Worm (Caenorhabditis elegans): ENCODE data around the gene cyl-1.

DNA sequence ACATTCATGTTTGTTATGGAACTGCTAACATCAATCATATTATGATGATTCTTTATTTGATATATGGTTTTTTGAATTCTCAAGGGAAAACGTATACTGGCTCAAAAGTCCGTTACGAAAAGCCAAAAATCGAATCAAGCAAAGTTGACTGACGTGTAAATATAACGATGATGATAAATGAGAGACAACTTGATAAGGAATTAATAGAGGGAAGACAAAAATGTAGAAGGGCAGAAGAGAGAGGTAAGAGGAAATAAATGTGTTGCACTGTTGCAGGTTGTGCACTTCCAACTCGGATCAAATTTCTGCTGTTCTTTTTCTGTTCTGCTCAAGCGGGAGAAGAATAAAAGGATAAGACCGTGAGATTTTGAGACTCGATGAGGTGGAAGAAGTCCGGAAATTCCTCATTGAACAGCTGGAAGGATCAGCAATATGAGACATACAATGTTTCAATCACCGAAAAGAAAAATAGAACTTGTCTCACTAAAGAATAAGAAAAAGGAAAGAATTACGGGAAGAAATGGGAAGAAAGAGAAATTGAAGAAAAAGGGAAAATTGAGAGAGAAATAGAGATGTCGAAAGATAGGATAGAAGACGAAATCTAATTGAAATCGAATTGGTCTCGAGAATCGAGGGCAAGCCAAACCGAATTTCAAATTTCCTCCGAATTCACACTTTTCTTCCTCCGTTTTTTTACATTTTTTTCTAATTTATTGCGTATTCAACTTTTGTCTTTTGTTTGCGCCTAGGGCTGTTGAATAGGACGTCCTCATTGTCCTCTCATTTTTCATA lies 7.2 kb downstream of the cyl-1 start:
- TF ChIP-seq dpl-1 (GFP tag; optimal IDR thresholded peaks at IDR 0.05) (peak; percentile 4), ama-1 (optimal IDR thresholded peaks at IDR 0.05) (no peak), ceh-82 (tag; optimal IDR thresholded peaks at IDR 0.05) (no peak), lsy-2 (tag; optimal IDR thresholded peaks at IDR 0.05) (peak in 1 of 2 experiments; percentile 26), spr-3 (GFP tag; optimal IDR thresholded peaks at IDR 0.05) (no peak), dmd-9 (GFP tag; IDR thresholded peaks at IDR 0.05) (no peak), ctbp-1 (GFP tag; IDR thresholded peaks at IDR 0.05) (no peak), tag-97 (GFP tag; IDR thresholded peaks at IDR 0.05) (no peak), nhr-11 (tag; optimal IDR thresholded peaks at IDR 0.05) (no peak), egl-27 (tag; optimal IDR thresholded peaks at IDR 0.05) (no peak), lin-29 (GFP tag; IDR thresholded peaks at IDR 0.05) (no peak), unc-130 (GFP tag; optimal IDR thresholded peaks at IDR 0.05) (no peak), lin-13 (GFP tag; optimal IDR thresholded peaks at IDR 0.05) (no peak), mdl-1 (tag; optimal IDR thresholded peaks at IDR 0.05) (no peak)

All from whole organism, L4 larva.